Fruit fly (Drosophila melanogaster) whole organism, embryonic: ENCODE data around the gene CG1494.

Experiments
- Atf-2 ChIP-seq: fragments of 200-800 bp; sonication (Bioruptor generic); optimal IDR thresholded peaks from 2 replicates; lab custom pipeline; 2016; ENCODE audit warnings: missing biosample characterization, missing genetic modification characterization
- CG10267 ChIP-seq: fragments of 200-800 bp; sonication (Bioruptor generic); optimal IDR thresholded peaks from 2 replicates; lab custom pipeline; 2018; ENCODE audit warnings: missing biosample characterization, mild to moderate bottlenecking, missing genetic modification characterization, moderate library complexity
- CG10274 ChIP-seq: fragments of 200-800 bp; sonication (Bioruptor generic); optimal IDR thresholded peaks from 3 replicates; lab custom pipeline; 2017; ENCODE audit warnings: missing biosample characterization, mild to moderate bottlenecking, missing genetic modification characterization
- CG10979 ChIP-seq: fragments of 200-800 bp; sonication (Bioruptor generic); optimal IDR thresholded peaks from 2 replicates; lab custom pipeline; 2018; ENCODE audit warnings: missing biosample characterization, mild to moderate bottlenecking, missing genetic modification characterization, moderate library complexity
- CG12155 ChIP-seq: fragments of 200-800 bp; sonication (Bioruptor generic); optimal IDR thresholded peaks from 3 replicates; lab custom pipeline; 2016; ENCODE audit warnings: missing biosample characterization, missing genetic modification characterization
- CG12299 ChIP-seq: fragments of 200-800 bp; sonication (Bioruptor generic); optimal IDR thresholded peaks from 2 replicates; lab custom pipeline; 2018; ENCODE audit warnings: missing biosample characterization, mild to moderate bottlenecking, missing genetic modification characterization
- CG1233 ChIP-seq: fragments of 200-800 bp; sonication (Bioruptor generic); optimal IDR thresholded peaks from 4 replicates; lab custom pipeline; 2018; ENCODE audit warnings: missing biosample characterization, mild to moderate bottlenecking, missing genetic modification characterization
- CG15011 ChIP-seq: fragments of 200-800 bp; sonication (Bioruptor generic); optimal IDR thresholded peaks from 3 replicates; lab custom pipeline; 2018; ENCODE audit warnings: missing biosample characterization, mild to moderate bottlenecking, missing genetic modification characterization
- CG15073 ChIP-seq: fragments of 200-800 bp; sonication (Bioruptor generic); optimal IDR thresholded peaks from 2 replicates; lab custom pipeline; 2016; ENCODE audit warnings: missing biosample characterization, missing genetic modification characterization
- CG17385 ChIP-seq: fragments of 200-800 bp; sonication (Bioruptor generic); optimal IDR thresholded peaks from 3 replicates; lab custom pipeline; 2018; ENCODE audit warnings: missing biosample characterization, mild to moderate bottlenecking, missing genetic modification characterization
- CG17612 ChIP-seq: fragments of 200-800 bp; sonication (Bioruptor generic); IDR thresholded peaks from 2 replicates; pipeline ENCODE4 v1.3.6; 2022; ENCODE audit warnings: missing biosample characterization, missing genetic modification characterization
- CG1832 ChIP-seq: fragments of 200-800 bp; sonication (Bioruptor generic); optimal IDR thresholded peaks from 2 replicates; lab custom pipeline; 2017; ENCODE audit warnings: missing biosample characterization, mild to moderate bottlenecking, missing genetic modification characterization, inconsistent platforms
- CG31224 ChIP-seq: fragments of 200-800 bp; sonication (Bioruptor generic); IDR thresholded peaks from 2 replicates; pipeline ENCODE4 v1.3.6; 2022; ENCODE audit warnings: missing biosample characterization, missing genetic modification characterization
- CG31365 ChIP-seq: fragments of 200-800 bp; sonication (Bioruptor generic); optimal IDR thresholded peaks from 2 replicates; lab custom pipeline; 2018; ENCODE audit warnings: missing biosample characterization, mild to moderate bottlenecking, missing genetic modification characterization
- CG3281 ChIP-seq: fragments of 200-800 bp; sonication (Bioruptor generic); optimal IDR thresholded peaks from 3 replicates; lab custom pipeline; 2017; ENCODE audit warnings: missing biosample characterization, mild to moderate bottlenecking, missing genetic modification characterization
- CG34422 ChIP-seq: fragments of 200-800 bp; sonication (Bioruptor generic); IDR thresholded peaks from 3 replicates; pipeline ENCODE4 v1.3.6; 2022; ENCODE audit warnings: missing biosample characterization, missing genetic modification characterization
- CG3847 ChIP-seq: fragments of 200-800 bp; sonication (Bioruptor generic); IDR thresholded peaks from 2 replicates; pipeline ENCODE4 v1.3.6; 2022; ENCODE audit warnings: missing biosample characterization, missing genetic modification characterization
- CG3995 ChIP-seq: fragments of 200-800 bp; sonication (Bioruptor generic); optimal IDR thresholded peaks from 3 replicates; lab custom pipeline; 2016; ENCODE audit warnings: missing biosample characterization, missing genetic modification characterization
- CG6175 ChIP-seq: fragments of 200-800 bp; sonication (Bioruptor generic); IDR thresholded peaks from 3 replicates; pipeline ENCODE4 v1.3.6; 2022; ENCODE audit warnings: missing biosample characterization, missing genetic modification characterization
- CG9817 ChIP-seq: fragments of 200-800 bp; sonication (Bioruptor generic); optimal IDR thresholded peaks from 2 replicates; lab custom pipeline; 2018; ENCODE audit warnings: missing biosample characterization, mild to moderate bottlenecking, missing genetic modification characterization, moderate library complexity
- Doc2 ChIP-seq: fragments of 200-800 bp; sonication (Bioruptor generic); IDR thresholded peaks from 2 replicates; pipeline ENCODE4 v1.3.6; 2022; ENCODE audit warnings: missing biosample characterization, missing genetic modification characterization
- Doc3 ChIP-seq: fragments of 200-800 bp; sonication (Bioruptor generic); IDR thresholded peaks from 3 replicates; pipeline ENCODE4 v1.3.6; 2022; ENCODE audit warnings: missing biosample characterization, missing genetic modification characterization; ENCODE audit not compliant: partially characterized antibody
- Dref ChIP-seq: fragments of 200-800 bp; sonication (Bioruptor generic); IDR thresholded peaks from 2 replicates; pipeline ENCODE4 v1.3.6; 2022; ENCODE audit warnings: missing biosample characterization, missing genetic modification characterization
- Hr39 ChIP-seq: fragments of >200 bp; optimal IDR thresholded peaks from 2 replicates; lab custom pipeline; 2017
- Lpt ChIP-seq: fragments of >200 bp; optimal IDR thresholded peaks from 2 replicates; lab custom pipeline; 2018; ENCODE audit warnings: missing biosample characterization, missing genetic modification characterization
- ase ChIP-seq: fragments of 200-800 bp; sonication (Bioruptor generic); IDR thresholded peaks from 3 replicates; pipeline ENCODE4 v1.3.6; 2022; ENCODE audit warnings: missing biosample characterization, missing genetic modification characterization
- btn ChIP-seq: fragments of 200-800 bp; sonication (Bioruptor generic); optimal IDR thresholded peaks from 2 replicates; lab custom pipeline; 2016; ENCODE audit warnings: missing biosample characterization, missing genetic modification characterization
- corto ChIP-seq: fragments of 200-800 bp; sonication (Bioruptor generic); optimal IDR thresholded peaks from 2 replicates; lab custom pipeline; 2016; ENCODE audit warnings: missing biosample characterization, mild to moderate bottlenecking, missing genetic modification characterization, moderate library complexity
- eve ChIP-seq, 2 experiments: fragments of >200 bp; optimal IDR thresholded peaks; 2 replicates each; lab custom pipeline; 2017; ENCODE audit warnings: missing biosample characterization in 2 of 2, missing genetic modification characterization in 2 of 2
- exex ChIP-seq: fragments of 200-800 bp; sonication (Bioruptor generic); optimal IDR thresholded peaks from 4 replicates; lab custom pipeline; 2018; ENCODE audit warnings: missing biosample characterization, mild to moderate bottlenecking, missing genetic modification characterization, moderate library complexity
- fu2 ChIP-seq: fragments of 200-800 bp; sonication (Bioruptor generic); optimal IDR thresholded peaks from 2 replicates; lab custom pipeline; 2016; ENCODE audit warnings: missing biosample characterization, missing genetic modification characterization
- gsb ChIP-seq: fragments of 200-800 bp; sonication (Bioruptor generic); IDR thresholded peaks from 2 replicates; pipeline ENCODE4 v1.3.6; 2022; ENCODE audit warnings: missing biosample characterization, missing genetic modification characterization
- hbn ChIP-seq: fragments of 200-800 bp; sonication (Bioruptor generic); IDR thresholded peaks from 2 replicates; pipeline ENCODE4 v1.3.6; 2022; ENCODE audit warnings: missing biosample characterization, missing genetic modification characterization; ENCODE audit not compliant: partially characterized antibody
- ind ChIP-seq: fragments of 200-800 bp; sonication (Bioruptor generic); optimal IDR thresholded peaks from 3 replicates; lab custom pipeline; 2016; ENCODE audit warnings: missing biosample characterization, missing genetic modification characterization
- insv ChIP-seq, 2 experiments: fragments of 200-800 bp; sonication (Bioruptor generic); optimal IDR thresholded peaks; 3 replicates each; lab custom pipeline; 2016 to 2018; ENCODE audit warnings: missing biosample characterization in 2 of 2, missing genetic modification characterization in 2 of 2
- kni ChIP-seq: fragments of 200-800 bp; sonication (Bioruptor generic); optimal IDR thresholded peaks from 3 replicates; lab custom pipeline; 2017; ENCODE audit warnings: mild to moderate bottlenecking, missing biosample characterization, missing genetic modification reagents, missing genetic modification characterization
- lola ChIP-seq, 3 experiments: fragments of >200 bp in 2 of 3; fragments of 200-800 bp in 1 of 3; sonication (Bioruptor generic) in 1 of 3; optimal IDR thresholded peaks; 2 replicates each; lab custom pipeline; 2017 to 2019; ENCODE audit warnings: missing biosample characterization in 3 of 3, missing genetic modification characterization in 3 of 3, mild to moderate bottlenecking in 1 of 3, moderate library complexity in 1 of 3
- oc ChIP-seq: fragments of 200-800 bp; sonication (Bioruptor generic); optimal IDR thresholded peaks from 2 replicates; lab custom pipeline; 2018; ENCODE audit warnings: missing biosample characterization, mild to moderate bottlenecking, missing genetic modification characterization, moderate library complexity
- onecut ChIP-seq: fragments of 200-800 bp; sonication (Bioruptor generic); IDR thresholded peaks from 2 replicates; pipeline ENCODE4 v1.3.6; 2022; ENCODE audit warnings: missing biosample characterization, missing genetic modification characterization
- pho ChIP-seq: fragments of 200-800 bp; sonication (Bioruptor generic); optimal IDR thresholded peaks from 2 replicates; lab custom pipeline; 2016; ENCODE audit warnings: missing biosample characterization, missing genetic modification characterization
- pita ChIP-seq: fragments of 200-800 bp; sonication (Bioruptor generic); optimal IDR thresholded peaks from 2 replicates; lab custom pipeline; 2017; ENCODE audit warnings: missing biosample characterization, mild to moderate bottlenecking, missing genetic modification characterization
- rib ChIP-seq: fragments of 200-800 bp; sonication (Bioruptor generic); IDR thresholded peaks from 2 replicates; pipeline ENCODE4 v1.3.6; 2022; ENCODE audit warnings: missing biosample characterization, missing genetic modification characterization
- row ChIP-seq: fragments of 200-800 bp; sonication (Bioruptor generic); IDR thresholded peaks from 3 replicates; pipeline ENCODE4 v1.3.6; 2022; ENCODE audit warnings: missing biosample characterization, missing genetic modification characterization
- sens ChIP-seq: fragments of 200-800 bp; sonication (Bioruptor generic); peaks from one replicate; lab custom pipeline; 2016; ENCODE audit warnings: missing biosample characterization, missing genetic modification characterization
- sens-2 ChIP-seq: fragments of 200-800 bp; sonication (Bioruptor generic); IDR thresholded peaks from 2 replicates; pipeline ENCODE4 v1.3.6; 2022; ENCODE audit warnings: missing biosample characterization, missing genetic modification characterization
- slou ChIP-seq: fragments of 200-800 bp; sonication (Bioruptor generic); optimal IDR thresholded peaks from 3 replicates; lab custom pipeline; 2016; ENCODE audit warnings: missing biosample characterization, missing genetic modification characterization
- slp2 ChIP-seq: fragments of 200-800 bp; sonication (Bioruptor generic); optimal IDR thresholded peaks from 2 replicates; lab custom pipeline; 2016; ENCODE audit warnings: missing biosample characterization, missing genetic modification characterization
- sug ChIP-seq: fragments of 200-800 bp; optimal IDR thresholded peaks from 2 replicates; lab custom pipeline; 2019; ENCODE audit warnings: missing biosample characterization, mild to moderate bottlenecking, missing genetic modification characterization, moderate library complexity
- tll ChIP-seq, 2 experiments: fragments of 200-800 bp in 1 of 2; fragments of >200 bp in 1 of 2; sonication (Bioruptor generic) in 1 of 2; optimal IDR thresholded peaks; 2 replicates each; lab custom pipeline; 2017 to 2019; ENCODE audit warnings: missing biosample characterization in 2 of 2, missing genetic modification characterization in 2 of 2, mild to moderate bottlenecking in 1 of 2, moderate library complexity in 1 of 2
- toy ChIP-seq: fragments of 200-800 bp; sonication (Bioruptor generic); IDR thresholded peaks from 2 replicates; pipeline ENCODE4 v1.3.6; 2022; ENCODE audit warnings: missing biosample characterization, missing genetic modification characterization
- yki ChIP-seq: fragments of >200 bp; optimal IDR thresholded peaks from 3 replicates; lab custom pipeline; 2018

The CG1494 gene

DNA sequence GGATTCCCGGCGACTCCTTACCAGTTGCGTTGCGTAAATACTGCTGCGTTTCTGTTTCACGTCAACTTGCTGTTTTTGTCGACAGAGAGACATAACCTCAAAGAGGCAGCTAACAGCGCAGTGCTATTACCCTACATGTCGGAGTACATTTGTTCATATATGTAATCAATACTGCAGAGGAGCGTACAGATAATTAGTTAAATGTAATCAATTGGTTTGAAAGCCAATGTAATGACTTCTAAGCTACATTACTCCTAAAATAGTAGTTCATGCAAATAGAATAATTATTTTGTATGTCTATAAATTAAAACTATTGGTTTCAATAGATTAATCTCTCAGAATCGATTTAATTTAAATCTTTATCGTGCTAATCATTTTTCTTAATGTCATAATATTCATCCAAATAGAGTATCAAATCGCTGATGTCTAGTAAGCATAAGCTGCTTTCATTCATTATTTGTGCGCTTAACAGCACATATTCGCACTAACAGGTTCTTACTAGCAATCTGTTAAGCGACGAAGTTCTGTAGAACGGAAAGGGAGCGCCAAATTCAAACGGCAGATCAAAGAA, 34.2 kb downstream of the CG1494 start, which contains the start of the genes SLIRP1 and anox (continued):
- TF ChIP-seq CG17385 (peak; percentile 79), CG1233 (GFP tag; lab: Kevin White, UChicago) (peak; percentile 87), CG3995 (GFP tag; lab: Kevin White, UChicago) (peak; percentile 43), onecut (peak; percentile 60), fu2 (peak; percentile 68), rib (GFP tag; lab: Robert Waterston, UW) (0 out of 2 replicates have a peak, but pooled peaks have one; percentile 33), CG10979 (tag; lab: Kevin White, UChicago) (peak; percentile 89), CG15073 (GFP tag; lab: Kevin White, UChicago) (peak; percentile 7), CG15011 (GFP tag; lab: Kevin White, UChicago) (peak; percentile 82), sens (peak; percentile 97), btn (GFP tag; lab: Kevin White, UChicago) (peak; percentile 18), tll (GFP tag; optimal IDR thresholded peaks at IDR 0.05; lab: Kevin White, UChicago) (peak in 1 of 2 experiments; percentile 29), CG6175 (GFP tag; lab: Robert Waterston, UW) (no peak), ind (GFP tag; lab: Kevin White, UChicago) (peak; percentile 88), Dref (GFP tag; lab: Robert Waterston, UW) (no peak), CG1832 (GFP tag; lab: Kevin White, UChicago) (no peak), CG31224 (GFP tag; lab: Robert Waterston, UW) (peak; percentile 61), exex (tag; lab: Kevin White, UChicago) (peak; percentile 79), lola (GFP tag; optimal IDR thresholded peaks at IDR 0.05; lab: Kevin White, UChicago) (peak in 1 of 3 experiments; percentile 92), ase (GFP tag; lab: Robert Waterston, UW) (peak; percentile 48; the same call in 1 of the 3 replicates), CG10274 (GFP tag; lab: Kevin White, UChicago) (peak; percentile 68), toy (GFP tag; lab: Robert Waterston, UW) (peak; percentile 46; the same call in 1 of the 2 replicates), CG34422 (GFP tag; lab: Robert Waterston, UW) (peak; percentile 61; the same call in 2 of the 3 replicates), insv (GFP tag; optimal IDR thresholded peaks at IDR 0.05; lab: Kevin White, UChicago) (peak in 1 of 2 experiments; percentile 48), corto (GFP tag; lab: Kevin White, UChicago) (no peak), sens-2 (no peak), gsb (peak; percentile 58), CG10267 (tag; lab: Kevin White, UChicago) (peak; percentile 83), kni (GFP tag; lab: Kevin White, UChicago) (peak; percentile 66), pita (no peak), CG31365 (tag; lab: Kevin White, UChicago) (peak; percentile 46), Hr39 (lab: Kevin White, UChicago) (no peak), oc (tag; lab: Kevin White, UChicago) (peak; percentile 74), yki (lab: Kevin White, UChicago) (no peak), hbn (no peak), row (GFP tag; lab: Robert Waterston, UW) (peak; percentile 96), Atf-2 (GFP tag; lab: Kevin White, UChicago) (peak; percentile 83), CG12299 (tag; lab: Kevin White, UChicago) (peak; percentile 84), Doc2 (no peak), CG3281 (GFP tag; lab: Kevin White, UChicago) (peak; percentile 88), eve (GFP tag; optimal IDR thresholded peaks at IDR 0.05; lab: Kevin White, UChicago) (no peak), slp2 (GFP tag; lab: Kevin White, UChicago) (peak; percentile 62), Doc3 (GFP tag; lab: Robert Waterston, UW) (no peak), CG9817 (tag; lab: Kevin White, UChicago) (peak; percentile 85), pho (GFP tag; lab: Kevin White, UChicago) (peak; percentile 81), Lpt (GFP tag; lab: Kevin White, UChicago) (no peak), CG12155 (GFP tag; lab: Kevin White, UChicago) (peak; percentile 77), CG3847 (GFP tag; lab: Robert Waterston, UW) (peak; percentile 80), CG17612 (GFP tag; lab: Robert Waterston, UW) (no peak), slou (peak; percentile 79), sug (tag; lab: Kevin White, UChicago) (peak; percentile 83)
